Worm (Caenorhabditis elegans): Measurements from ENCODE around the gene daf-31.

ce11 chrIV:8289105-8289504, 968 bp upstream of the daf-31 start:
- no peak for TF ChIP-seq tra-4 (tag; optimal IDR thresholded peaks at IDR 0.05)
- TF ChIP-seq ama-1 (optimal IDR thresholded peaks at IDR 0.05), result no peak
- TF ChIP-seq flt-1 (GFP tag; IDR thresholded peaks at IDR 0.05), result no peak
- TF ChIP-seq scrt-1 (GFP tag; IDR thresholded peaks at IDR 0.05), result no peak
- TF ChIP-seq ets-7 (tag; optimal IDR thresholded peaks at IDR 0.05), result no peak
- TF ChIP-seq pes-1 (GFP tag; IDR thresholded peaks at IDR 0.05), result no peak
- no peak for TF ChIP-seq aly-1 (tag; optimal IDR thresholded peaks at IDR 0.05)
- no peak for TF ChIP-seq B0310.2 (tag; optimal IDR thresholded peaks at IDR 0.05)
- no peak for TF ChIP-seq ceh-36 (tag; optimal IDR thresholded peaks at IDR 0.05)
- no peak for TF ChIP-seq F13C5.2 (tag; optimal IDR thresholded peaks at IDR 0.05)
- TF ChIP-seq hmg-4 (GFP tag; optimal IDR thresholded peaks at IDR 0.05), result no peak
- TF ChIP-seq ceh-13 (GFP tag; optimal IDR thresholded peaks at IDR 0.05), result no peak
- TF ChIP-seq sea-1 (GFP tag; conservative IDR thresholded peaks at IDR 0.05), result 0 out of 2 replicates have a peak, but pooled peaks have one; percentile 10
- no peak for TF ChIP-seq tbx-37 (GFP tag; conservative IDR thresholded peaks at IDR 0.05)
